Worm (Caenorhabditis elegans) whole organism, late embryonic: Measurements from ENCODE around the gene B0244.10.

Experiments
- K09A11.1 ChIP-seq: sonication (generic microtip); optimal IDR thresholded peaks from 2 replicates; lab custom pipeline; 2017; ENCODE audit warnings: antibody characterized with exemption, mild to moderate bottlenecking, missing genetic modification characterization, missing compliant biosample characterization; ENCODE audit not compliant: insufficient read depth
- ceh-18 ChIP-seq: sonication (generic microtip); optimal IDR thresholded peaks from 2 replicates; lab custom pipeline; 2016; ENCODE audit warnings: missing genetic modification characterization, missing compliant biosample characterization
- ceh-6 ChIP-seq: fragments of 200-800 bp; sonication (Bioruptor generic); optimal IDR thresholded peaks from 2 replicates; lab custom pipeline; 2018; ENCODE audit warnings: mild to moderate bottlenecking, missing genetic modification characterization, missing compliant biosample characterization
- gmeb-2 ChIP-seq: sonication (generic microtip); optimal IDR thresholded peaks from 2 replicates; lab custom pipeline; 2016; ENCODE audit warnings: missing genetic modification characterization, inconsistent platforms, missing compliant biosample characterization
- hlh-6 ChIP-seq: sonication (generic microtip); optimal IDR thresholded peaks from 2 replicates; lab custom pipeline; 2016; ENCODE audit warnings: missing genotype, missing genetic modification characterization, missing compliant biosample characterization
- nhr-11 ChIP-seq: fragments of 150-350 bp; optimal IDR thresholded peaks from 2 replicates; lab custom pipeline; 2014; ENCODE audit warnings: missing biosample characterization, missing genetic modification characterization
- pha-4 ChIP-seq: fragments of 150-350 bp; optimal IDR thresholded peaks from 2 replicates; lab custom pipeline; 2018; ENCODE audit warnings: missing biosample characterization, missing genetic modification reagents, missing genetic modification characterization
- sox-4 ChIP-seq: sonication (generic microtip); optimal IDR thresholded peaks from 2 replicates; lab custom pipeline; 2017; ENCODE audit warnings: mild to moderate bottlenecking, missing genetic modification characterization, inconsistent platforms, missing compliant biosample characterization
- syd-9 ChIP-seq: sonication (generic microtip); optimal IDR thresholded peaks from 2 replicates; lab custom pipeline; 2016; ENCODE audit warnings: mild to moderate bottlenecking, missing genetic modification characterization, moderate library complexity, missing compliant biosample characterization
- ttx-3 ChIP-seq: sonication (generic microtip); optimal IDR thresholded peaks from 2 replicates; lab custom pipeline; 2016; ENCODE audit warnings: missing genetic modification reagents, missing genetic modification characterization, missing compliant biosample characterization
- unc-55 ChIP-seq: sonication (generic microtip); optimal IDR thresholded peaks from 2 replicates; lab custom pipeline; 2017; ENCODE audit warnings: missing biosample characterization, missing genetic modification reagents, missing genetic modification characterization

DNA sequence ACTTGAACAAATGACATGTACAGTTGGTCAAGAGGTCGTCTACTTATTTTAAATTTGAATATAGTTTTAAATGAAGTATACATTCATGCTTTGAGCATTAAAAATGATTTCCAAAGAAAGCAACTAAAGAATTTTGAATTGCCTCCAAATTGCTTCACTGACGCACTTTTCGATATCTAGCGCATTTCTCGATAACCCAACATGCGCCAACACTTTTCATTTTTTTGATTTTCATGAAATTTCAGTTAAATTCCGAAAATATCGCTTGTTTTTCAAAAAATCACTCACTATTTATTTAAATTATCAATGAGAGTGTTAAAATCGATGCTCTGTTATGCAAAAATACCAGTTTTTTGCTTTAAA lies 15.1 kb upstream of the B0244.10 start:
- TF ChIP-seq ttx-3 (tag; lab: Kevin White, UChicago) (no peak), hlh-6 (tag; lab: Kevin White, UChicago) (no peak), gmeb-2 (tag; lab: Kevin White, UChicago) (no peak), nhr-11 (no peak), pha-4 (no peak), ceh-6 (GFP tag; lab: Kevin White, UChicago) (no peak), syd-9 (tag; lab: Kevin White, UChicago) (no peak), sox-4 (tag; lab: Kevin White, UChicago) (no peak), K09A11.1 (tag; lab: Kevin White, UChicago) (no peak), unc-55 (GFP tag; lab: Kevin White, UChicago) (no peak), ceh-18 (tag; lab: Kevin White, UChicago) (no peak)
